Worm (Caenorhabditis elegans) whole organism, mixed stage, embryonic: ENCODE data around the gene R05C11.2.

Experiments used
- elt-1 ChIP-seq: sonication (generic microtip); optimal IDR thresholded peaks from 2 replicates; lab custom pipeline; 2017; ENCODE audit warnings: missing genetic modification characterization, mild to moderate bottlenecking, missing compliant biosample characterization, antibody characterized with exemption, moderate library complexity, borderline replicate concordance; ENCODE audit not compliant: insufficient read depth
- elt-3 ChIP-seq: fragments of 150-350 bp; optimal IDR thresholded peaks from 2 replicates; lab custom pipeline; 2014; ENCODE audit warnings: missing biosample characterization, missing genetic modification characterization
- lin-13 ChIP-seq: fragments of 150-350 bp; optimal IDR thresholded peaks from 2 replicates; lab custom pipeline; 2014; ENCODE audit warnings: missing biosample characterization, missing genetic modification characterization
- mep-1 ChIP-seq: fragments of 150-350 bp; optimal IDR thresholded peaks from 2 replicates; lab custom pipeline; 2017; ENCODE audit warnings: missing biosample characterization, missing genetic modification reagents, missing genetic modification characterization, inconsistent platforms
- snpc-4 ChIP-seq: fragments of 150-350 bp; optimal IDR thresholded peaks from 2 replicates; lab custom pipeline; 2014; ENCODE audit warnings: missing biosample characterization, missing genetic modification characterization

ce11 chrIV:2083146-2083545 lies 24.2 kb upstream of the R05C11.2 start:
- TF ChIP-seq elt-1 (tag; lab: Kevin White, UChicago): no peak
- TF ChIP-seq lin-13 (tag; lab: Kevin White, UChicago): no peak
- no peak for TF ChIP-seq mep-1 (tag; lab: Kevin White, UChicago)
- no peak for TF ChIP-seq snpc-4 (tag; lab: Kevin White, UChicago)
- TF ChIP-seq elt-3 (tag; lab: Kevin White, UChicago): no peak
